Worm (Caenorhabditis elegans) whole organism, L1 larva: ENCODE data around the gene txdc-17.

Source experiments
- jun-1 ChIP-seq: fragments of 150-350 bp; optimal IDR thresholded peaks from 2 replicates; lab custom pipeline; 2014; ENCODE audit warnings: missing biosample characterization, missing genetic modification reagents, missing genetic modification characterization
- lsy-2 ChIP-seq, 2 experiments: fragments of 150-350 bp; optimal IDR thresholded peaks; 2 replicates each; lab custom pipeline; 2014; ENCODE audit warnings: missing biosample characterization in 2 of 2, missing genetic modification characterization in 2 of 2
- mdl-1 ChIP-seq, 2 experiments: fragments of 150-350 bp; optimal IDR thresholded peaks; 2 replicates each; lab custom pipeline; 2014 to 2017; ENCODE audit warnings: missing biosample characterization in 2 of 2, missing genetic modification characterization in 2 of 2, inconsistent platforms in 1 of 2
- nhr-237 ChIP-seq: fragments of 150-350 bp; optimal IDR thresholded peaks from 2 replicates; lab custom pipeline; 2014; ENCODE audit warnings: missing biosample characterization, missing genetic modification characterization
- nhr-71 ChIP-seq: sonication (generic microtip); optimal IDR thresholded peaks from 2 replicates; lab custom pipeline; 2016; ENCODE audit warnings: mild to moderate bottlenecking, missing genetic modification characterization, moderate library complexity, missing compliant biosample characterization
- pqm-1 ChIP-seq: sonication (generic microtip); optimal IDR thresholded peaks from 3 replicates; lab custom pipeline; 2017; ENCODE audit warnings: missing biosample characterization, missing genetic modification characterization
- skn-1 ChIP-seq: fragments of 150-350 bp; optimal IDR thresholded peaks from 2 replicates; lab custom pipeline; 2014; ENCODE audit warnings: missing biosample characterization, missing genetic modification characterization

DNA sequence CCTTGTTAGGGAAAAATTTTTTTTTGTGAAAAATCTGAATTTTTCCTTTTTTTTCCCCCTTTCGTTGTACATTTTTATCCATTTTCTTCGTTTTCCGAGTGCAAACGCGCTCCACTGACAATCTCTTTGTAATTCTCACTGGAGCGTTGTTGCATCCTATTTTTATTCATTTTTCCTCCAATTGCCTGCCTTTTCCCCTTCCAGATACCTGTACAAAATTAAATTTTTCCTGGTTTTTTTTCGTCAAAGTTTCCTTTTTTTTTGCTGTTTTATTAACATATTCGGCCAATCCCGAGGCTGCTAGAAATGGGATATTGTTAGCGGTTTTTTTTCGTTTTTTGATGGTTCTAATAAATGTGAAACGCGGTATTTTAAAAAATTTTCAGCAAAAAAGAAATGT is 23.1 kb upstream of the txdc-17 start:
- no peak for TF ChIP-seq pqm-1 (tag; lab: Kevin White, UChicago)
- no peak for TF ChIP-seq jun-1 (tag; lab: Kevin White, UChicago)
- no peak for TF ChIP-seq lsy-2 (tag; optimal IDR thresholded peaks at IDR 0.05; lab: Kevin White, UChicago)
- TF ChIP-seq nhr-237 = no peak
- TF ChIP-seq mdl-1 (tag; optimal IDR thresholded peaks at IDR 0.05; lab: Kevin White, UChicago) = no peak
- TF ChIP-seq nhr-71 (tag; lab: Kevin White, UChicago) = peak; percentile 7
- TF ChIP-seq skn-1 = no peak
